Fruit fly (Drosophila melanogaster) whole organism, pupa: ENCODE measurements around the gene CG9338.
A peak's percentile ranks its signal among the peaks of the same experiment; 100 is the strongest.

Experiments used
- CG14655 ChIP-seq: fragments of 200-800 bp; sonication (Bioruptor generic); optimal IDR thresholded peaks from 3 replicates; lab custom pipeline; 2017; ENCODE audit warnings: mild to moderate bottlenecking, missing biosample characterization, missing genetic modification reagents, missing genetic modification characterization
- CG34367 ChIP-seq: fragments of 200-800 bp; sonication (Bioruptor generic); optimal IDR thresholded peaks from 2 replicates; lab custom pipeline; 2018; ENCODE audit warnings: missing biosample characterization, mild to moderate bottlenecking, missing genetic modification characterization
- CG4496 ChIP-seq: fragments of 200-800 bp; sonication (Bioruptor generic); IDR thresholded peaks from 3 replicates; pipeline ENCODE4 v1.3.6; 2022; ENCODE audit warnings: missing biosample characterization, missing genetic modification characterization
- CG8159 ChIP-seq: fragments of 200-800 bp; sonication (Bioruptor generic); optimal IDR thresholded peaks from 3 replicates; lab custom pipeline; 2018; ENCODE audit warnings: missing biosample characterization, mild to moderate bottlenecking, missing genetic modification characterization, moderate library complexity
- D1 ChIP-seq: fragments of 200-800 bp; sonication (Bioruptor generic); optimal IDR thresholded peaks from 2 replicates; lab custom pipeline; 2018; ENCODE audit warnings: missing biosample characterization, mild to moderate bottlenecking, missing genetic modification characterization, moderate library complexity
- Ets98B ChIP-seq: fragments of 200-800 bp; sonication (Bioruptor generic); IDR thresholded peaks from 2 replicates; pipeline ENCODE4 v1.3.6; 2022; ENCODE audit warnings: missing biosample characterization, missing genetic modification characterization
- Snoo ChIP-seq: fragments of 200-800 bp; sonication (Bioruptor generic); optimal IDR thresholded peaks from 3 replicates; lab custom pipeline; 2017; ENCODE audit warnings: missing biosample characterization, mild to moderate bottlenecking, missing genetic modification characterization, inconsistent platforms
- fd96Ca ChIP-seq: fragments of 200-800 bp; sonication (Bioruptor generic); IDR thresholded peaks from 3 replicates; pipeline ENCODE4 v1.3.6; 2022; ENCODE audit warnings: missing biosample characterization, missing genetic modification characterization
- gl ChIP-seq: fragments of 200-800 bp; sonication (Bioruptor generic); optimal IDR thresholded peaks from 2 replicates; lab custom pipeline; 2018; ENCODE audit warnings: missing biosample characterization, mild to moderate bottlenecking, missing genetic modification characterization

dm6 chr2L:20907995-20908654 is 43.1 kb downstream of the CG9338 start:
- no peak; the same call in 2 of the 3 replicates for TF ChIP-seq fd96Ca (GFP tag; lab: Robert Waterston, UW)
- no peak for TF ChIP-seq D1 (tag; lab: Kevin White, UChicago)
- TF ChIP-seq CG8159 (tag; lab: Kevin White, UChicago): no peak
- TF ChIP-seq CG34367 (tag; lab: Kevin White, UChicago): no peak
- TF ChIP-seq gl (tag; lab: Kevin White, UChicago): no peak
- TF ChIP-seq CG4496 (GFP tag; lab: Robert Waterston, UW): no peak
- TF ChIP-seq CG14655: no peak
- no peak for TF ChIP-seq Ets98B (GFP tag; lab: Robert Waterston, UW)
- peak; percentile 59 for TF ChIP-seq Snoo (tag; lab: Kevin White, UChicago)
